Worm (Caenorhabditis elegans) whole organism, young adult: ENCODE measurements around the gene Y54G2A.16.
A peak's percentile ranks its signal among the peaks of the same experiment; 100 is the strongest.
"Not testable (repeated sequence)": the region's sequence is repeated elsewhere in the genome, so short reads cannot be mapped to it uniquely, and the experiment has no call there.

Experiments
- B0019.2 ChIP-seq: fragments of 200-800 bp; sonication (Bioruptor generic); conservative IDR thresholded peaks from 2 replicates; pipeline ENCODE4 v1.3.6; 2022; ENCODE audit warnings: missing genetic modification reagents, missing genetic modification characterization, missing compliant biosample characterization
- B0336.3 ChIP-seq: fragments of 200-800 bp; sonication (Bioruptor generic); IDR thresholded peaks from 2 replicates; pipeline ENCODE4 v1.3.6; 2022; ENCODE audit warnings: missing genetic modification characterization, missing compliant biosample characterization
- C06A6.2 ChIP-seq: fragments of 200-800 bp; sonication (Bioruptor generic); conservative IDR thresholded peaks from 2 replicates; pipeline ENCODE4 v1.3.6; 2022; ENCODE audit warnings: missing genetic modification characterization, missing compliant biosample characterization
- C17E4.6 ChIP-seq: fragments of 200-800 bp; sonication (Bioruptor generic); IDR thresholded peaks from 2 replicates; pipeline ENCODE4 v1.3.6; 2022; ENCODE audit warnings: missing genetic modification reagents, missing genetic modification characterization, missing compliant biosample characterization
- D2030.7 ChIP-seq: fragments of 200-800 bp; sonication (Bioruptor generic); IDR thresholded peaks from 2 replicates; pipeline ENCODE4 v1.3.6; 2022; ENCODE audit warnings: missing genetic modification reagents, missing genetic modification characterization, missing compliant biosample characterization
- F33H1.4 ChIP-seq: fragments of 200-800 bp; sonication (Bioruptor generic); IDR thresholded peaks from 2 replicates; pipeline ENCODE4 v1.3.6; 2022; ENCODE audit warnings: missing genetic modification reagents, missing genetic modification characterization, missing compliant biosample characterization
- K11D2.4 ChIP-seq: fragments of 200-800 bp; sonication (Bioruptor generic); IDR thresholded peaks from 2 replicates; pipeline ENCODE4 v1.3.6; 2022; ENCODE audit warnings: missing genetic modification reagents, missing genetic modification characterization, missing compliant biosample characterization
- Y53G8AR.9 ChIP-seq: fragments of 200-800 bp; sonication (Bioruptor generic); conservative IDR thresholded peaks from 2 replicates; pipeline ENCODE4 v1.3.6; 2022; ENCODE audit warnings: missing genetic modification reagents, missing genetic modification characterization, missing compliant biosample characterization
- atf-7 ChIP-seq: sonication (generic microtip); optimal IDR thresholded peaks from 2 replicates; lab custom pipeline; 2017; ENCODE audit warnings: mild to moderate bottlenecking, missing genetic modification characterization, missing compliant biosample characterization
- attf-3 ChIP-seq: fragments of 200-800 bp; sonication (Bioruptor generic); conservative IDR thresholded peaks from 2 replicates; pipeline ENCODE4 v1.3.6; 2022; ENCODE audit warnings: missing genetic modification reagents, missing genetic modification characterization, missing compliant biosample characterization
- attf-5 ChIP-seq: fragments of 200-800 bp; sonication (Bioruptor generic); optimal IDR thresholded peaks from 2 replicates; lab custom pipeline; 2018; ENCODE audit warnings: mild to moderate bottlenecking, missing genetic modification characterization, missing compliant biosample characterization
- bed-2 ChIP-seq: fragments of 200-800 bp; sonication (Bioruptor generic); IDR thresholded peaks from 2 replicates; pipeline ENCODE4 v1.3.6; 2022; ENCODE audit warnings: missing genetic modification reagents, missing genetic modification characterization, missing compliant biosample characterization
- cebp-1 ChIP-seq, 2 experiments: fragments of 200-800 bp in 1 of 2; sonication (Bioruptor generic) in 1 of 2; sonication (generic microtip) in 1 of 2; IDR thresholded peaks in 1 of 2; optimal IDR thresholded peaks in 1 of 2; 2 replicates each; pipeline versions ENCODE4 v1.3.6 to Lab custom; 2017 to 2022; ENCODE audit warnings: missing compliant biosample characterization in 2 of 2, missing genetic modification characterization in 2 of 2, mild to moderate bottlenecking in 1 of 2, missing genetic modification reagents in 1 of 2, moderate library complexity in 1 of 2
- ceh-100 ChIP-seq: fragments of 200-800 bp; sonication (Bioruptor generic); IDR thresholded peaks from 2 replicates; pipeline ENCODE4 v1.3.6; 2022; ENCODE audit warnings: missing genetic modification reagents, missing genetic modification characterization, missing compliant biosample characterization
- ceh-91 ChIP-seq: fragments of 200-800 bp; sonication (Bioruptor generic); IDR thresholded peaks from 2 replicates; pipeline ENCODE4 v1.3.6; 2022; ENCODE audit warnings: missing genetic modification reagents, missing genetic modification characterization, missing compliant biosample characterization
- dox-1 ChIP-seq: fragments of 200-800 bp; sonication (Bioruptor generic); IDR thresholded peaks from 2 replicates; pipeline ENCODE4 v1.3.6; 2022; ENCODE audit warnings: missing genetic modification reagents, missing genetic modification characterization, missing compliant biosample characterization
- efl-1 ChIP-seq: fragments of 150-350 bp; optimal IDR thresholded peaks from 2 replicates; lab custom pipeline; 2014; ENCODE audit warnings: missing biosample characterization, missing genetic modification reagents, missing genetic modification characterization
- egl-18 ChIP-seq: fragments of 200-800 bp; sonication (Bioruptor generic); IDR thresholded peaks from 2 replicates; pipeline ENCODE4 v1.3.6; 2022; ENCODE audit warnings: missing genetic modification reagents, missing genetic modification characterization, missing compliant biosample characterization
- egrh-3 ChIP-seq: fragments of 200-800 bp; sonication (Bioruptor generic); IDR thresholded peaks from 2 replicates; pipeline ENCODE4 v1.3.6; 2022; ENCODE audit warnings: missing genetic modification reagents, missing genetic modification characterization, missing compliant biosample characterization
- hmg-1.2 ChIP-seq: fragments of 200-800 bp; sonication (Bioruptor generic); IDR thresholded peaks from 2 replicates; pipeline ENCODE4 v1.3.6; 2022; ENCODE audit warnings: missing genetic modification reagents, missing genetic modification characterization, missing compliant biosample characterization
- hsf-1 ChIP-seq: fragments of 200-800 bp; sonication (Bioruptor generic); IDR thresholded peaks from 2 replicates; pipeline ENCODE4 v1.3.6; 2022; ENCODE audit warnings: missing genetic modification reagents, missing genetic modification characterization, missing compliant biosample characterization
- let-607 ChIP-seq, 2 experiments: fragments of 200-800 bp in 1 of 2; sonication (Bioruptor generic) in 1 of 2; sonication (generic microtip) in 1 of 2; optimal IDR thresholded peaks; 2 replicates each; lab custom pipeline; 2016 to 2018; ENCODE audit warnings: mild to moderate bottlenecking in 2 of 2, missing compliant biosample characterization in 2 of 2, missing genetic modification characterization in 2 of 2, moderate library complexity in 2 of 2, missing genotype in 1 of 2
- lin-40 ChIP-seq: sonication (generic microtip); optimal IDR thresholded peaks from 2 replicates; lab custom pipeline; 2016; ENCODE audit warnings: missing genetic modification characterization, mild to moderate bottlenecking, missing compliant biosample characterization, missing genotype, missing genetic modification reagents
- lin-54 ChIP-seq: fragments of 200-800 bp; sonication (Bioruptor generic); optimal IDR thresholded peaks from 2 replicates; lab custom pipeline; 2018; ENCODE audit warnings: mild to moderate bottlenecking, missing genetic modification characterization, missing compliant biosample characterization
- lir-1 ChIP-seq: fragments of 200-800 bp; sonication (Bioruptor generic); conservative IDR thresholded peaks from 2 replicates; pipeline ENCODE4 v1.3.6; 2022; ENCODE audit warnings: missing genetic modification reagents, missing genetic modification characterization, missing compliant biosample characterization
- lsl-1 ChIP-seq: fragments of 200-800 bp; sonication (Bioruptor generic); optimal IDR thresholded peaks from 2 replicates; lab custom pipeline; 2018; ENCODE audit warnings: mild to moderate bottlenecking, missing genetic modification characterization, moderate library complexity, missing compliant biosample characterization
- madf-3 ChIP-seq: fragments of 200-800 bp; sonication (Bioruptor generic); IDR thresholded peaks from 2 replicates; pipeline ENCODE4 v1.3.6; 2022; ENCODE audit warnings: missing genetic modification reagents, missing genetic modification characterization, missing compliant biosample characterization
- madf-6 ChIP-seq: fragments of 200-800 bp; sonication (Bioruptor generic); IDR thresholded peaks from 2 replicates; pipeline ENCODE4 v1.3.6; 2022; ENCODE audit warnings: missing genetic modification reagents, missing genetic modification characterization, missing compliant biosample characterization
- mcd-1 ChIP-seq: fragments of 200-800 bp; sonication (Bioruptor generic); IDR thresholded peaks from 2 replicates; pipeline ENCODE4 v1.3.6; 2022; ENCODE audit warnings: missing genetic modification reagents, missing genetic modification characterization, missing compliant biosample characterization
- nfyb-1 ChIP-seq: fragments of 200-800 bp; sonication (Bioruptor generic); IDR thresholded peaks from 2 replicates; pipeline ENCODE4 v1.3.6; 2022; ENCODE audit warnings: missing genetic modification reagents, missing genetic modification characterization, missing compliant biosample characterization
- snpc-4 ChIP-seq, 5 experiments: fragments of 150-350 bp in 1 of 5; sonication (generic microtip) in 4 of 5; optimal IDR thresholded peaks; 2 replicates each; lab custom pipeline; 2014 to 2018; ENCODE audit warnings: missing genetic modification characterization in 5 of 5, missing biosample characterization in 3 of 5, antibody characterized with exemption in 2 of 5, mild to moderate bottlenecking in 2 of 5, missing compliant biosample characterization in 2 of 5, missing genotype in 2 of 5, moderate library complexity in 2 of 5, missing genetic modification reagents in 1 of 5
- tlf-1 ChIP-seq: fragments of 200-800 bp; sonication (Bioruptor generic); optimal IDR thresholded peaks from 2 replicates; lab custom pipeline; 2018; ENCODE audit warnings: mild to moderate bottlenecking, missing genetic modification characterization, missing compliant biosample characterization
- unc-130 ChIP-seq: sonication (generic microtip); optimal IDR thresholded peaks from 2 replicates; lab custom pipeline; 2016; ENCODE audit warnings: missing genetic modification reagents, missing genetic modification characterization, missing compliant biosample characterization
- xnd-1 ChIP-seq: sonication (generic microtip); optimal IDR thresholded peaks from 2 replicates; lab custom pipeline; 2016; ENCODE audit warnings: missing genotype, missing genetic modification reagents, missing genetic modification characterization, missing compliant biosample characterization
- ztf-18 ChIP-seq: sonication (generic microtip); optimal IDR thresholded peaks from 2 replicates; lab custom pipeline; 2016; ENCODE audit warnings: missing genotype, mild to moderate bottlenecking, missing genetic modification characterization, missing compliant biosample characterization
- ztf-25 ChIP-seq: fragments of 200-800 bp; sonication (Bioruptor generic); IDR thresholded peaks from 2 replicates; pipeline ENCODE4 v1.3.6; 2022; ENCODE audit warnings: missing genetic modification reagents, missing genetic modification characterization, missing compliant biosample characterization

Gene Y54G2A.16

ce11 chrIV:2895986-2896660, 31.5 kb upstream of the Y54G2A.16 start:
- TF ChIP-seq C06A6.2 (GFP tag; lab: Robert Waterston, UW) (peak; percentile 58), tlf-1 (GFP tag; lab: Kevin White, UChicago) (peak; percentile 20), mcd-1 (peak; percentile 93), madf-6 (GFP tag; lab: Robert Waterston, UW) (peak; percentile 53), lin-40 (peak; percentile 43), lin-54 (peak; percentile 48), C17E4.6 (GFP tag; lab: Robert Waterston, UW) (peak; percentile 14; the same call in 1 of the 2 replicates), let-607 (tag; optimal IDR thresholded peaks at IDR 0.05; lab: Kevin White, UChicago) (peak in 1 of 2 experiments; percentile 53), D2030.7 (GFP tag; lab: Robert Waterston, UW) (peak; percentile 45; the same call in 1 of the 2 replicates), snpc-4 (tag; optimal IDR thresholded peaks at IDR 0.05; lab: Kevin White, UChicago) (peak in 1 of 4 experiments; percentile 12), attf-3 (GFP tag; lab: Robert Waterston, UW) (peak; percentile 79), Y53G8AR.9 (GFP tag; lab: Robert Waterston, UW) (peak; percentile 83), dox-1 (GFP tag; lab: Robert Waterston, UW) (peak; percentile 89), attf-5 (GFP tag; lab: Kevin White, UChicago) (peak; percentile 62), lsl-1 (peak; percentile 44), egl-18 (GFP tag; lab: Robert Waterston, UW) (peak; percentile 44; the same call in 1 of the 2 replicates), ztf-18 (tag; lab: Kevin White, UChicago) (peak; percentile 25), hmg-1.2 (GFP tag; lab: Robert Waterston, UW) (peak; percentile 94), hsf-1 (GFP tag; lab: Robert Waterston, UW) (peak; percentile 44; the same call in 1 of the 2 replicates), bed-2 (GFP tag; lab: Robert Waterston, UW) (peak; percentile 79), xnd-1 (peak; percentile 14), efl-1 (GFP tag; lab: Kevin White, UChicago) (peak; percentile 33), lir-1 (GFP tag; lab: Robert Waterston, UW) (peak; percentile 65; the same call in 1 of the 2 replicates), cebp-1 (GFP tag; IDR thresholded peaks at IDR 0.05; lab: Robert Waterston, UW) (peak; percentile 49), cebp-1 (tag; optimal IDR thresholded peaks at IDR 0.05; lab: Kevin White, UChicago) (peak; percentile 55), B0336.3 (GFP tag; lab: Robert Waterston, UW) (0 out of 2 replicates have a peak, but pooled peaks have one; percentile 15), unc-130 (peak; percentile 33), ceh-91 (GFP tag; lab: Robert Waterston, UW) (peak; percentile 62; the same call in 1 of the 2 replicates), K11D2.4 (peak; percentile 77), F33H1.4 (GFP tag; lab: Robert Waterston, UW) (peak; percentile 71), nfyb-1 (GFP tag; lab: Robert Waterston, UW) (peak; percentile 81), madf-3 (peak; percentile 81; the same call in 1 of the 2 replicates), atf-7 (peak; percentile 10), ceh-100 (GFP tag; lab: Robert Waterston, UW) (peak; percentile 48; the same call in 1 of the 2 replicates)
- not testable (repeated sequence) for TF ChIP-seq snpc-4 (GFP tag; optimal IDR thresholded peaks at IDR 0.05; lab: Kevin White, UChicago)

- TF ChIP-seq ztf-25; egrh-3 (GFP tag; lab: Robert Waterston, UW); B0019.2 (GFP tag; lab: Robert Waterston, UW): not testable (repeated sequence)
Observed at ce11 chrIV:2894630-2895029, 30.0 kb upstream of the Y54G2A.16 start, which contains the start of gene Y54G2A.19. Y54G2A.19 (minus strand) TSS chrIV:2894730.
